Worm (Caenorhabditis elegans) whole organism, L2 larva: ENCODE data around the gene F07A11.5.

Experiments used
- alr-1 ChIP-seq: fragments of 150-350 bp; optimal IDR thresholded peaks from 2 replicates; lab custom pipeline; 2014; ENCODE audit warnings: missing biosample characterization, missing genetic modification characterization
- aly-2 ChIP-seq: fragments of 150-350 bp; optimal IDR thresholded peaks from 2 replicates; lab custom pipeline; 2014; ENCODE audit warnings: missing biosample characterization, missing genetic modification characterization
- ama-1 ChIP-seq: fragments of 150-350 bp; optimal IDR thresholded peaks from 2 replicates; lab custom pipeline; 2018; ENCODE audit warnings: inconsistent platforms
- ceh-16 ChIP-seq: fragments of 150-350 bp; optimal IDR thresholded peaks from 2 replicates; lab custom pipeline; 2014; ENCODE audit warnings: missing biosample characterization, missing genetic modification characterization
- ceh-82 ChIP-seq: fragments of 150-350 bp; optimal IDR thresholded peaks from 2 replicates; lab custom pipeline; 2014; ENCODE audit warnings: missing biosample characterization, missing genetic modification characterization
- elt-1 ChIP-seq: fragments of 150-350 bp; optimal IDR thresholded peaks from 2 replicates; lab custom pipeline; 2014; ENCODE audit warnings: missing biosample characterization, missing genetic modification characterization
- fos-1 ChIP-seq: fragments of 150-350 bp; optimal IDR thresholded peaks from 2 replicates; lab custom pipeline; 2014; ENCODE audit warnings: missing biosample characterization, missing genetic modification characterization
- gmeb-1 ChIP-seq: fragments of 150-350 bp; optimal IDR thresholded peaks from 2 replicates; lab custom pipeline; 2014; ENCODE audit warnings: missing biosample characterization, missing genetic modification characterization
- mdl-1 ChIP-seq, 2 experiments: fragments of 150-350 bp in 1 of 2; sonication (generic microtip) in 1 of 2; optimal IDR thresholded peaks; 2 replicates each; lab custom pipeline; 2017; ENCODE audit warnings: missing biosample characterization in 2 of 2, missing genetic modification characterization in 2 of 2
- nhr-11 ChIP-seq: fragments of 150-350 bp; optimal IDR thresholded peaks from 2 replicates; lab custom pipeline; 2014; ENCODE audit warnings: missing biosample characterization, missing genetic modification characterization
- nhr-12 ChIP-seq: fragments of 150-350 bp; optimal IDR thresholded peaks from 2 replicates; lab custom pipeline; 2014; ENCODE audit warnings: missing biosample characterization, missing genetic modification characterization
- nhr-6 ChIP-seq: fragments of 150-350 bp; optimal IDR thresholded peaks from 2 replicates; lab custom pipeline; 2014; ENCODE audit warnings: missing biosample characterization, missing genetic modification characterization
- snpc-4 ChIP-seq: fragments of 150-350 bp; optimal IDR thresholded peaks from 2 replicates; lab custom pipeline; 2014; ENCODE audit warnings: missing biosample characterization, missing genetic modification characterization
- ztf-4 ChIP-seq: fragments of 150-350 bp; optimal IDR thresholded peaks from 2 replicates; lab custom pipeline; 2014; ENCODE audit warnings: missing biosample characterization, missing genetic modification characterization

- TF ChIP-seq alr-1 (tag; lab: Kevin White, UChicago) (no peak), nhr-6 (tag; lab: Kevin White, UChicago) (no peak), elt-1 (tag; lab: Kevin White, UChicago) (no peak), ztf-4 (tag; lab: Kevin White, UChicago) (no peak), fos-1 (tag; lab: Kevin White, UChicago) (no peak), nhr-12 (tag; lab: Kevin White, UChicago) (no peak), aly-2 (no peak), ceh-16 (tag; lab: Kevin White, UChicago) (no peak), ama-1 (lab: Kevin White, UChicago) (peak; percentile 33), nhr-11 (no peak), mdl-1 (tag; optimal IDR thresholded peaks at IDR 0.05; lab: Kevin White, UChicago) (peak in 1 of 2 experiments; percentile 39), snpc-4 (tag; lab: Kevin White, UChicago) (no peak), ceh-82 (tag; lab: Kevin White, UChicago) (no peak), gmeb-1 (tag; lab: Kevin White, UChicago) (peak; percentile 42)
These were observed 29.9 kb downstream of the F07A11.5 start for ce11 chrII:11642025-11642424.
